Worm (Caenorhabditis elegans): Measurements from ENCODE around the gene apx-1.
A peak's percentile ranks its signal among the peaks of the same experiment; 100 is the strongest.

apx-1 gene

DNA sequence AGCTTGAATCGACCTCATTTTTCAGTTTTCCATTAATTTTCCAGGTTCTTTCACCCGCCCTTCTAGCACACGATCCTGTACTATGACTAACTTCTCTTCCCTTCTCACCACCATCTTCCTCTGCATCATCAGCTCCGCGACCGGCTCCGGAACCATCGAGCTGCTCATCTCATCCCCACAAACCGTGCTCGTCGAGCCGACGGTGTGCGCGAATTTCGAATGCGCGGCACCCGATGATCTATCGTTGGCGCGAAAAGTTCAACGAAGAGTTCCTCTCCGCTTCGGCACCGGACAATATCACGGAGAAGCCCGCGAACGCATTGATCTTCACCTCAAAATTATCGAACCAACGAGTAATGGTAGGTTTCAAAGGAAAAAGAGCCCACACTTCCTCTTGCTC lies at the start of gene apx-1:
Gene apx-1 (plus strand): TSS at position 50 of the 400 bp plus-strand sequence.
- TF ChIP-seq madf-6 (GFP tag; IDR thresholded peaks at IDR 0.05) (no peak), lsy-27 (tag; optimal IDR thresholded peaks at IDR 0.05; ENCODE audit: borderline replicate concordance, insufficient read depth) (no peak), egrh-3 (GFP tag; IDR thresholded peaks at IDR 0.05) (peak; percentile 10; the same call in 1 of the 2 replicates), zfh-2 (GFP tag; conservative IDR thresholded peaks at IDR 0.05) (peak; percentile 72)

DNA sequence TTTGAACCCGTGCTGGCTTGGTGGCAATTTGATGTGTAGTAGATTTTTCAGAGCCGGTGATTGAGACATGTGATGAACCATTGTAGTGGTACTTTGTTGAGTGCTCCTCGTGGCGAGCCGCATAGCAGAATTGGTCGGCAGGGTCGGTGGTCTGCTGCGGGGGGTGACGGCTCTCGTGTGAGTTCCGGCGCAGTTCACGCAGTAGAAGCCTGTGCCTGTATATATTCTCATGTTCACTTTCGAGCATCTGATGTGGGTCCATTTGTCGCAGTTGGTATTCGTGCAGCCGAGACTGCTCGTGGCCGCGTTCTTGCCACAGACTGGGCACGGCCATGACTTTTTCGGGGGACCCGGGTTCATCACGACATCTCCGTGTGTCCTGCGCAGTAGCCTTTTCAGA lies 47.7 kb upstream of the apx-1 start:
- TF ChIP-seq attf-5 (GFP tag; optimal IDR thresholded peaks at IDR 0.05) (no peak), nfyb-1 (GFP tag; IDR thresholded peaks at IDR 0.05) (no peak), lsl-1 (GFP tag; optimal IDR thresholded peaks at IDR 0.05) (no peak), ekl-4 (GFP tag; IDR thresholded peaks at IDR 0.05) (no peak), ztf-28 (GFP tag; IDR thresholded peaks at IDR 0.05) (no peak), zfh-2 (GFP tag; conservative IDR thresholded peaks at IDR 0.05) (peak; percentile 67), B0261.1 (tag; optimal IDR thresholded peaks at IDR 0.05) (no peak), sea-2 (GFP tag; IDR thresholded peaks at IDR 0.05) (no peak)

DNA sequence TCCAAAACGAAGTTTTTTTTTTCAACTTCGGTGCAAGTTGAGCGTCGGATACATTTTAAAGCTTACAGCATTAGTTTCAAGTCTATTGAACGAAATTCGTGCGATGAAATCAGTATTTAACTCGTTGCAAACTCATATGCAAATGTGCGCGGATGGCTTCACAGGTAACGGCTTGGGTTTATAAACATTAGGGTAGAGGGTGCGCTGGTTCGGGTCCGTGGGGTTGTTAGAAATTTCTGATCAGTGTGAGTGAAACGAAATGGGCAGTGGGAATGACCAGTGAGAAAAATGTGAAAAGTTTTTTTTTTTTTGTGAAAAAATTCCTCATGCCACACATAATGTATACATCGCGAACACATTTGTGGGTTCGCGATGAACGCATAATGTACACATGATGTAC lies 46.9 kb upstream of the apx-1 start:
- TF ChIP-seq mxl-1 (tag; optimal IDR thresholded peaks at IDR 0.05), result peak; percentile 47
- TF ChIP-seq atf-7 (tag; optimal IDR thresholded peaks at IDR 0.05), result no peak
- TF ChIP-seq F52B5.7 (tag; optimal IDR thresholded peaks at IDR 0.05), result peak; percentile 47
- 0 out of 2 replicates have a peak, but pooled peaks have one; percentile 58 for TF ChIP-seq bed-1 (GFP tag; IDR thresholded peaks at IDR 0.05)
- no peak for TF ChIP-seq attf-3 (GFP tag; conservative IDR thresholded peaks at IDR 0.05)
- peak; percentile 63 for TF ChIP-seq D2030.7 (GFP tag; IDR thresholded peaks at IDR 0.05)
- peak in 1 of 2 experiments; percentile 64 for TF ChIP-seq rec-8 (tag; optimal IDR thresholded peaks at IDR 0.05)
- TF ChIP-seq T07F8.4 (tag; optimal IDR thresholded peaks at IDR 0.05), result peak; percentile 47
- TF ChIP-seq madf-10 (tag; optimal IDR thresholded peaks at IDR 0.05), result peak; percentile 2
- no peak for TF ChIP-seq unc-62 (GFP tag; optimal IDR thresholded peaks at IDR 0.05)
- TF ChIP-seq F10E7.11 (tag; optimal IDR thresholded peaks at IDR 0.05), result no peak
- peak; percentile 79 for TF ChIP-seq him-1 (tag; optimal IDR thresholded peaks at IDR 0.05)
- TF ChIP-seq nhr-90 (tag; optimal IDR thresholded peaks at IDR 0.05), result peak; percentile 74
- TF ChIP-seq aptf-3 (GFP tag; IDR thresholded peaks at IDR 0.05), result peak; percentile 74; the same call in 1 of the 2 replicates
- TF ChIP-seq F55B11.4 (tag; optimal IDR thresholded peaks at IDR 0.05; ENCODE audit: borderline replicate concordance, insufficient read depth), result no peak
- no peak for TF ChIP-seq fkh-3 (tag; optimal IDR thresholded peaks at IDR 0.05)
- peak; percentile 59; the same call in 1 of the 2 replicates for TF ChIP-seq dox-1 (GFP tag; IDR thresholded peaks at IDR 0.05)
- TF ChIP-seq hsf-1 (GFP tag; IDR thresholded peaks at IDR 0.05), result peak; percentile 49; the same call in 1 of the 2 replicates
- peak; percentile 66 for TF ChIP-seq rcor-1 (GFP tag; IDR thresholded peaks at IDR 0.05)
- TF ChIP-seq pbrm-1 (GFP tag; IDR thresholded peaks at IDR 0.05), result 0 out of 2 replicates have a peak, but pooled peaks have one; percentile 41
- TF ChIP-seq aptf-2 (GFP tag; conservative IDR thresholded peaks at IDR 0.05), result 0 out of 2 replicates have a peak, but pooled peaks have one; percentile 18
- TF ChIP-seq lin-54 (GFP tag; optimal IDR thresholded peaks at IDR 0.05), result peak; percentile 52
- 0 out of 2 replicates have a peak, but pooled peaks have one; percentile 41 for TF ChIP-seq hmg-1.2 (GFP tag; IDR thresholded peaks at IDR 0.05)
- no peak for TF ChIP-seq cebp-1 (GFP tag; IDR thresholded peaks at IDR 0.05)
- no peak for TF ChIP-seq cebp-1 (tag; optimal IDR thresholded peaks at IDR 0.05)
- no peak for TF ChIP-seq F37B4.10 (GFP tag; IDR thresholded peaks at IDR 0.05)
- TF ChIP-seq attf-5 (GFP tag; optimal IDR thresholded peaks at IDR 0.05), result peak; percentile 29
- TF ChIP-seq B0019.2 (GFP tag; conservative IDR thresholded peaks at IDR 0.05), result no peak
- TF ChIP-seq tbp1 (GFP tag; optimal IDR thresholded peaks at IDR 0.05), result peak; percentile 82
- TF ChIP-seq B0261.1 (tag; optimal IDR thresholded peaks at IDR 0.05), result peak; percentile 61
- TF ChIP-seq lin-26 (GFP tag; IDR thresholded peaks at IDR 0.05), result peak; percentile 90
- TF ChIP-seq gei-17 (GFP tag; optimal IDR thresholded peaks at IDR 0.05), result no peak
- TF ChIP-seq ztf-28 (GFP tag; IDR thresholded peaks at IDR 0.05), result 0 out of 2 replicates have a peak, but pooled peaks have one; percentile 35
- no peak for TF ChIP-seq ceh-91 (GFP tag; IDR thresholded peaks at IDR 0.05)
- peak; percentile 1 for TF ChIP-seq snpc-3.4 (tag; optimal IDR thresholded peaks at IDR 0.05)
- no peak for TF ChIP-seq efl-1 (GFP tag; optimal IDR thresholded peaks at IDR 0.05)
- no peak for TF ChIP-seq ceh-27 (GFP tag; optimal IDR thresholded peaks at IDR 0.05)
